Fruit fly (Drosophila melanogaster): Measurements from ENCODE around the gene CG16719.

The CG16719 gene

DNA sequence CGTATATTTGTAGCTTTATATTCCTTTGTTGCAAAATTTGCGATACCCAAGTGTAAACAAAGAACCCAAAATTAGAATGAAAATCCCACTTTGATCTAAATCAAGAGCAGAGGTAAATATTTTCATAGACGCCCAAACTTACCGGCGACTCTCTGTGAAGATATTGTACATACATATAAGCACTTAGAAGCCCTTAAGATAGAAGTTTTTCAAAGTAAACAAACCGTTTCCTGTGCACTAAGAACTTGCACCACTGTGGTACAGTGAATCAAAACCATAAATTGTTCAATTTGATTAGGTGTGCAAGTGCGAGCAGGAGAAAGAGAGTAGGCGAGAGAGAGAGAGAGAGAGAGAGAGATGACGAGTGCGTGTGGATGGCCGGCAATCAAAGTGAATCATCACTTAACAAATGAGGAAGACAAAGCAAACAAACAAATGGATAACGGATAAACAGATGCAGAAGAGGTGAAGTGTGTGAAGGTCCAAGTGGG, 6.9 kb upstream of the CG16719 start (continued):
- TF ChIP-seq spab (GFP tag; optimal IDR thresholded peaks at IDR 0.05), result peak; percentile 19
- no peak for TF ChIP-seq Ets21C (GFP tag; optimal IDR thresholded peaks at IDR 0.05)
- TF ChIP-seq esn (GFP tag; optimal IDR thresholded peaks at IDR 0.05), result peak; percentile 52
- TF ChIP-seq fd85E (GFP tag; optimal IDR thresholded peaks at IDR 0.05), result no peak
- no peak for TF ChIP-seq Sox102F (GFP tag; optimal IDR thresholded peaks at IDR 0.05)
- no peak for TF ChIP-seq CG6163 (GFP tag; IDR thresholded peaks at IDR 0.05)
- TF ChIP-seq achi (GFP tag; optimal IDR thresholded peaks at IDR 0.05), result peak; percentile 4
- no peak for TF ChIP-seq dac (GFP tag; optimal IDR thresholded peaks at IDR 0.05)
- TF ChIP-seq CG11294 (GFP tag; IDR thresholded peaks at IDR 0.05), result no peak
- TF ChIP-seq lz (GFP tag; optimal IDR thresholded peaks at IDR 0.05), result peak; percentile 41
- peak; percentile 87 for TF ChIP-seq Eip78C (GFP tag)
- no peak for TF ChIP-seq Eip93F (GFP tag; optimal IDR thresholded peaks at IDR 0.05)
- TF ChIP-seq Smox (GFP tag; optimal IDR thresholded peaks at IDR 0.05), result no peak
- TF ChIP-seq Hr39 (GFP tag; optimal IDR thresholded peaks at IDR 0.05), result peak; percentile 36
- TF ChIP-seq Gug (GFP tag; IDR thresholded peaks at IDR 0.05), result no peak
- TF ChIP-seq Hr4 (GFP tag; optimal IDR thresholded peaks at IDR 0.05), result peak; percentile 47
- TF ChIP-seq dsx (GFP tag; optimal IDR thresholded peaks at IDR 0.05; ENCODE audit: poor library complexity, severe bottlenecking), result peak; percentile 25
- TF ChIP-seq CG6808 (GFP tag; optimal IDR thresholded peaks at IDR 0.05), result no peak
- TF ChIP-seq CG6276 (GFP tag; optimal IDR thresholded peaks at IDR 0.05), result no peak
- peak; percentile 21 for TF ChIP-seq CG31627 (GFP tag; optimal IDR thresholded peaks at IDR 0.05)
- TF ChIP-seq topi (GFP tag; optimal IDR thresholded peaks at IDR 0.05), result peak; percentile 19
- peak; percentile 60 for TF ChIP-seq net (GFP tag; optimal IDR thresholded peaks at IDR 0.05)
- peak; percentile 28 for TF ChIP-seq CG6792 (GFP tag; optimal IDR thresholded peaks at IDR 0.05)
- no peak for TF ChIP-seq CG11762 (GFP tag; optimal IDR thresholded peaks at IDR 0.05; ENCODE audit: insufficient read depth)
- no peak for TF ChIP-seq CG10669 (GFP tag; optimal IDR thresholded peaks at IDR 0.05)
- no peak for TF ChIP-seq CG8119 (GFP tag; IDR thresholded peaks at IDR 0.05)
- TF ChIP-seq vri (GFP tag; optimal IDR thresholded peaks at IDR 0.05), result peak; percentile 59
- no peak for TF ChIP-seq CG6854 (GFP tag; optimal IDR thresholded peaks at IDR 0.05)
- peak; percentile 52 for TF ChIP-seq Met (GFP tag; optimal IDR thresholded peaks at IDR 0.05)
- TF ChIP-seq svp (GFP tag), result peak; percentile 39
- no peak for TF ChIP-seq CG3032 (tag; optimal IDR thresholded peaks at IDR 0.05)
- TF ChIP-seq CG9139 (GFP tag; optimal IDR thresholded peaks at IDR 0.05), result no peak
- no peak for TF ChIP-seq CG11902 (GFP tag; optimal IDR thresholded peaks at IDR 0.05)

DNA sequence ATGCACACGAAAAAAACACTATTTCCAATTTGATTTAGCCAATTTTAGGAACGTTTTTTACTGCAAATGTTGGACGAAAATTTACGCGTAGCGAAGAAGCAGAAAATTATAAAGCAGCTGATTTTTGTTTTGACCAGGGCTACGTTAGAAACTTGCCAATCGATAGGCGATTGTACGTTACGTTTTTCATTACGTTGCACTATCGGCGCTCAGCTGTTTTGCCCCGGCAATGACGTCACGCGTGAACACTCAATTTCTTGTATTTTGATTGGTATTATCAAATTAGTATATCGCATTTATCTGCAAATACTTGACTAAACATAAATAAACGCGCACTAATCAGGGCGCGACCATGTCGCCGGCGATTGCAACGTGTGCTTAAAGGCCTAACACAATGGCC, 6.0 kb upstream of the CG16719 start, which contains the start of the genes fry and CG16717:
fry (minus strand) TSS at position 110 of the 400 bp plus-strand sequence.
CG16717 (plus strand) TSS at position 208 of the 400 bp plus-strand sequence.
- peak; percentile 7 for TF ChIP-seq Eip78C (GFP tag)
- no peak for TF ChIP-seq fd85E (GFP tag; optimal IDR thresholded peaks at IDR 0.05)
- TF ChIP-seq vri (GFP tag; optimal IDR thresholded peaks at IDR 0.05), result peak; percentile 47
- TF ChIP-seq Blimp-1 (GFP tag; optimal IDR thresholded peaks at IDR 0.05), result no peak

DNA sequence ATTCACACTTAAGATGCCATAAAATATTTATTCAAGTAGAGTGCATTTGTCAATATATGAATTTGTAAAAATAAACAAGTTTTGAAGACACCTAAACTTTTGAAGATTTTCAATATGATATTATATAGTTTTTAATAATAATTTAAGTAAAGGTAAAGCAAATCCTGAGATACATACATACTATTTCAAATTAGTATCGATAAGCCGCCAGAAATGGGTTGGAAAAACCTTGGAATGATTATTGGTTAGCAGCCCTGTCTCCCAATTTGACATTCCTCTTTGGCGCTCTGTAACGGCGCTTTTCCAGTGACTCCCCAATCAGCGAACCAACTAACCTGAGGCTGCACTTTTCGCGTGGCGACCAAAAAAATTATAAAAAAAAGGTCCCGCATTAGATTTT, 4.0 kb upstream of the CG16719 start, which contains the start of gene alphaTub67C:
alphaTub67C (plus strand) TSS at position 301 of the 400 bp plus-strand sequence.
- TF ChIP-seq acj6 (GFP tag; optimal IDR thresholded peaks at IDR 0.05) (no peak), CG11294 (GFP tag; IDR thresholded peaks at IDR 0.05) (no peak), topi (GFP tag; optimal IDR thresholded peaks at IDR 0.05) (no peak), OdsH (GFP tag; optimal IDR thresholded peaks at IDR 0.05) (no peak), fd85E (GFP tag; optimal IDR thresholded peaks at IDR 0.05) (no peak), dac (GFP tag; optimal IDR thresholded peaks at IDR 0.05) (no peak), achi (GFP tag; optimal IDR thresholded peaks at IDR 0.05) (no peak), Eip78C (GFP tag) (no peak), CG32006 (GFP tag; optimal IDR thresholded peaks at IDR 0.05) (no peak), CG6808 (GFP tag; optimal IDR thresholded peaks at IDR 0.05) (no peak), CG6854 (GFP tag; optimal IDR thresholded peaks at IDR 0.05) (no peak), Smox (GFP tag; optimal IDR thresholded peaks at IDR 0.05) (no peak), svp (GFP tag) (no peak), Eip75B (GFP tag; optimal IDR thresholded peaks at IDR 0.05) (no peak), CG8632 (GFP tag; optimal IDR thresholded peaks at IDR 0.05) (no peak), Eip93F (GFP tag; optimal IDR thresholded peaks at IDR 0.05) (no peak), CG16779 (tag; optimal IDR thresholded peaks at IDR 0.05) (no peak), fkh (GFP tag; optimal IDR thresholded peaks at IDR 0.05) (no peak)
